2 worm cellular contexts compared by ENCODE assay signal in genomic region chrIV:11169652-11170051, ce11.
TF ChIP-seq lines count a peak whose summit lies in the region.

Gene nhr-67, plus strand, starts transcription at chrIV:11169748.

TF ChIP-seq in whole organism, L3 larva, 47 proteins besides CTCF, POLR2A, EP300 and RAD21:
- TF ChIP-seq elt-3 (tag; optimal IDR thresholded peaks at IDR 0.05; lab: Kevin White, UChicago) (no peak), ama-1 (optimal IDR thresholded peaks at IDR 0.05; lab: Kevin White, UChicago) (no peak), eor-1 (tag; optimal IDR thresholded peaks at IDR 0.05; lab: Kevin White, UChicago) (no peak), nfya-1 (tag; optimal IDR thresholded peaks at IDR 0.05; lab: Kevin White, UChicago; ENCODE audit: insufficient read depth) (peak; percentile 66)

TF ChIP-seq in whole organism, L4 larva, 104 proteins besides CTCF, POLR2A, EP300 and RAD21:
- TF ChIP-seq unc-62 (GFP tag; optimal IDR thresholded peaks at IDR 0.05 in 1 of 2; lab: Kevin White, UChicago): peak in 1 of 2 experiments; percentile 43
- no peak for TF ChIP-seq unc-62 (tag; optimal IDR thresholded peaks at IDR 0.05; lab: Kevin White, UChicago)
- TF ChIP-seq dmd-8 (GFP tag; IDR thresholded peaks at IDR 0.05; lab: Robert Waterston, UW): no peak
- no peak for TF ChIP-seq attf-4 (tag; optimal IDR thresholded peaks at IDR 0.05; lab: Kevin White, UChicago)
- no peak for TF ChIP-seq zip-2 (tag; optimal IDR thresholded peaks at IDR 0.05; lab: Kevin White, UChicago)
- no peak for TF ChIP-seq daf-12 (tag; optimal IDR thresholded peaks at IDR 0.05; lab: Kevin White, UChicago)
- TF ChIP-seq aha-1 (tag; lab: Kevin White, UChicago): peak; percentile 98
- no peak for TF ChIP-seq lin-38 (GFP tag; IDR thresholded peaks at IDR 0.05; lab: Robert Waterston, UW)
TF ChIP-seq in whole organism, L4 larva: peak in this region for 2.
